Worm (Caenorhabditis elegans) whole organism, mixed stage, embryonic: ENCODE results near the gene R07B1.11.

Source experiments
- M03D4.4 ChIP-seq: sonication (generic microtip); optimal IDR thresholded peaks from 2 replicates; lab custom pipeline; 2017; ENCODE audit warnings: mild to moderate bottlenecking, missing genetic modification characterization, missing compliant biosample characterization
- bed-3 ChIP-seq: fragments of 200-800 bp; sonication (Bioruptor generic); optimal IDR thresholded peaks from 3 replicates; lab custom pipeline; 2018; ENCODE audit warnings: mild to moderate bottlenecking, missing genetic modification characterization, moderate library complexity, missing compliant biosample characterization
- ceh-43 ChIP-seq: fragments of 200-800 bp; sonication (Bioruptor generic); optimal IDR thresholded peaks from 2 replicates; lab custom pipeline; 2018; ENCODE audit warnings: mild to moderate bottlenecking, missing genetic modification characterization, moderate library complexity, missing compliant biosample characterization
- ceh-83 ChIP-seq: fragments of 200-800 bp; sonication (Bioruptor generic); optimal IDR thresholded peaks from 2 replicates; lab custom pipeline; 2018; ENCODE audit warnings: mild to moderate bottlenecking, missing genetic modification characterization, missing compliant biosample characterization
- ces-1 ChIP-seq: fragments of 150-350 bp; optimal IDR thresholded peaks from 2 replicates; lab custom pipeline; 2014; ENCODE audit warnings: missing biosample characterization, missing genetic modification reagents, missing genetic modification characterization
- cnd-1 ChIP-seq: fragments of 200-800 bp; sonication (Bioruptor generic); optimal IDR thresholded peaks from 2 replicates; lab custom pipeline; 2018; ENCODE audit warnings: mild to moderate bottlenecking, missing genetic modification characterization, missing compliant biosample characterization
- drap-1 ChIP-seq: fragments of 200-800 bp; sonication (Bioruptor generic); optimal IDR thresholded peaks from 3 replicates; lab custom pipeline; 2018; ENCODE audit warnings: mild to moderate bottlenecking, missing genetic modification characterization, missing compliant biosample characterization
- elt-1 ChIP-seq: sonication (generic microtip); optimal IDR thresholded peaks from 2 replicates; lab custom pipeline; 2017; ENCODE audit warnings: missing genetic modification characterization, mild to moderate bottlenecking, missing compliant biosample characterization, antibody characterized with exemption, moderate library complexity, borderline replicate concordance; ENCODE audit not compliant: insufficient read depth
- elt-3 ChIP-seq: fragments of 150-350 bp; optimal IDR thresholded peaks from 2 replicates; lab custom pipeline; 2014; ENCODE audit warnings: missing biosample characterization, missing genetic modification characterization
- flh-1 ChIP-seq: fragments of 200-800 bp; sonication (Bioruptor generic); optimal IDR thresholded peaks from 2 replicates; lab custom pipeline; 2018; ENCODE audit warnings: mild to moderate bottlenecking, missing genetic modification characterization, moderate library complexity, missing compliant biosample characterization
- ham-2 ChIP-seq: fragments of 200-800 bp; sonication (Bioruptor generic); optimal IDR thresholded peaks from 2 replicates; lab custom pipeline; 2018; ENCODE audit warnings: mild to moderate bottlenecking, missing genetic modification characterization, missing compliant biosample characterization
- hlh-1 ChIP-seq: fragments of 150-350 bp; optimal IDR thresholded peaks from 2 replicates; lab custom pipeline; 2014; ENCODE audit warnings: missing biosample characterization, missing genetic modification reagents, missing genetic modification characterization
- lin-13 ChIP-seq: fragments of 150-350 bp; optimal IDR thresholded peaks from 2 replicates; lab custom pipeline; 2014; ENCODE audit warnings: missing biosample characterization, missing genetic modification characterization
- lin-32 ChIP-seq: fragments of 200-800 bp; sonication (Bioruptor generic); optimal IDR thresholded peaks from 2 replicates; lab custom pipeline; 2018; ENCODE audit warnings: mild to moderate bottlenecking, missing genetic modification characterization, missing compliant biosample characterization
- lsy-2 ChIP-seq: fragments of 150-350 bp; optimal IDR thresholded peaks from 2 replicates; lab custom pipeline; 2014; ENCODE audit warnings: missing biosample characterization, missing genetic modification characterization
- mab-5 ChIP-seq: fragments of 150-350 bp; optimal IDR thresholded peaks from 2 replicates; lab custom pipeline; 2014; ENCODE audit warnings: missing biosample characterization, missing genetic modification characterization
- mep-1 ChIP-seq: fragments of 150-350 bp; optimal IDR thresholded peaks from 2 replicates; lab custom pipeline; 2017; ENCODE audit warnings: missing biosample characterization, missing genetic modification reagents, missing genetic modification characterization, inconsistent platforms
- mls-2 ChIP-seq: sonication (generic microtip); optimal IDR thresholded peaks from 2 replicates; lab custom pipeline; 2016; ENCODE audit warnings: mild to moderate bottlenecking, missing genetic modification characterization, moderate library complexity, missing compliant biosample characterization
- nhr-12 ChIP-seq: fragments of 150-350 bp; optimal IDR thresholded peaks from 2 replicates; lab custom pipeline; 2014; ENCODE audit warnings: missing biosample characterization, missing genetic modification characterization
- nhr-2 ChIP-seq: fragments of 150-350 bp; optimal IDR thresholded peaks from 2 replicates; lab custom pipeline; 2014; ENCODE audit warnings: missing biosample characterization, missing genetic modification characterization
- nhr-237 ChIP-seq: fragments of 150-350 bp; optimal IDR thresholded peaks from 2 replicates; lab custom pipeline; 2014; ENCODE audit warnings: missing biosample characterization, missing genetic modification characterization
- nhr-28 ChIP-seq: fragments of 150-350 bp; optimal IDR thresholded peaks from 2 replicates; lab custom pipeline; 2014; ENCODE audit warnings: missing biosample characterization, missing genetic modification characterization
- nhr-76 ChIP-seq: sonication (generic microtip); optimal IDR thresholded peaks from 2 replicates; lab custom pipeline; 2017; ENCODE audit warnings: missing biosample characterization, missing genetic modification characterization
- pha-4 ChIP-seq: fragments of 150-350 bp; optimal IDR thresholded peaks from 2 replicates; lab custom pipeline; 2018; ENCODE audit warnings: missing biosample characterization, missing genetic modification reagents, missing genetic modification characterization
- sem-2 ChIP-seq: fragments of 200-800 bp; sonication (Bioruptor generic); optimal IDR thresholded peaks from 2 replicates; lab custom pipeline; 2018; ENCODE audit warnings: mild to moderate bottlenecking, missing genetic modification characterization, missing compliant biosample characterization
- tbx-8 ChIP-seq: fragments of 200-800 bp; sonication (Bioruptor generic); optimal IDR thresholded peaks from 2 replicates; lab custom pipeline; 2018; ENCODE audit warnings: mild to moderate bottlenecking, missing genetic modification characterization, moderate library complexity, missing compliant biosample characterization
- unc-120 ChIP-seq: sonication (generic microtip); optimal IDR thresholded peaks from 2 replicates; lab custom pipeline; 2017; ENCODE audit warnings: missing genetic modification characterization, missing compliant biosample characterization; ENCODE audit not compliant: poor library complexity, severe bottlenecking
- unc-39 ChIP-seq: fragments of 150-350 bp; optimal IDR thresholded peaks from 2 replicates; lab custom pipeline; 2014; ENCODE audit warnings: missing biosample characterization, missing genetic modification characterization
- zip-8 ChIP-seq: fragments of 150-350 bp; optimal IDR thresholded peaks from 2 replicates; lab custom pipeline; 2014; ENCODE audit warnings: missing biosample characterization, missing genetic modification characterization

The R07B1.11 gene

ce11 chrX:9846975-9847374, 9.7 kb upstream of the R07B1.11 start, which contains the start of gene vab-15:
Gene vab-15, plus strand, starts transcription at chrX:9847275.
- TF ChIP-seq cnd-1 (tag; lab: Kevin White, UChicago) (no peak), elt-1 (no peak), sem-2 (GFP tag; lab: Kevin White, UChicago) (no peak), nhr-28 (tag; lab: Kevin White, UChicago) (no peak), zip-8 (tag; lab: Kevin White, UChicago) (no peak), nhr-237 (tag; lab: Kevin White, UChicago) (no peak), nhr-12 (tag; lab: Kevin White, UChicago) (no peak), unc-39 (tag; lab: Kevin White, UChicago) (no peak), M03D4.4 (tag; lab: Kevin White, UChicago) (no peak), unc-120 (no peak), pha-4 (tag; lab: Kevin White, UChicago) (no peak)

DNA sequence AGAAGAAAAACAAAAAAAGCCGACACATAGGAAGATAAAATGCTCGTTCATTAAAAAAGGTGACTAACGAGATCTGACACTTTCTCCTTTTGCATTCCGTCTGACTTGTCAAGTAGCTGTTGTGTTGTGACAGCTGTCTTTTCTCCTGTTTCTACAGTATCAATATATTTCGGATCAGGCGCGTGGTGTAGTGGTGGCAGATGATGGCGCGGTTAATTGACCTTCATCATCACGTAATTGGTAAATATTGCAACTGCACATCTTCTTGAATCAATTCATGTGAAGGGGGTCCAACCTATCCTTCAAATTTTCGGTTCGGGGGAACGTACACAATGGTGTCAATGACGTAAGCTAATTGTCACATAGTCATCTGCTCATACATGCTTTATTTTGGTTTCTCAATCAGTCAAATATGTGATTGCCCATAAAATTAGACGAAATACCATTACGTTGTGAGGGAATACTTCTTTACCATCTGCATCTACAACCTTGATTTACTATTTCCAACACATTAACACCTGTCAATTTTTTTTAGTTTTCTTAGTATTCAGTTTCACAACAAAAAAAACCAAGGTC, 8.4 kb upstream of the R07B1.11 start:
- TF ChIP-seq lsy-2 (tag; lab: Kevin White, UChicago) (no peak), nhr-2 (tag; lab: Kevin White, UChicago) (peak; percentile 57), ceh-83 (GFP tag; lab: Kevin White, UChicago) (no peak), nhr-12 (tag; lab: Kevin White, UChicago) (no peak)

DNA sequence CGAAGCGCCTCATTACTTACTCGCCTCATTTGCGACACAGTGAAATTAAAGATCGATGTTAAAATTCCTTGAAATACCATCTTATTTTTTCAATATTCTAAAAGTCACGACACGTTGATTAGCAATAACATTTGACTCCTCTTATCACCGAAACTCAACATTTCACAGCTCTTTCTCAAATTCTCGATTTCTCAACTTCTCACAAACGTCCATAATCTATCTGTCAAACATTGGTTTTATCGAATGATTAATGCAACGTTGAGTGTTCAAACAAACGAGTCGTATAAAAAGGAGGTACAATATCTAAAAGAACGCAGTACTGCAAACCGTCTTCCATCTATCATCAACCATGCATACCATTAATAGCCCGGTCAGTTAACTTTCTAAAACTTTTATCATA, 6.5 kb upstream of the R07B1.11 start, which contains the start of gene lec-8:
TSS of gene lec-8 (plus strand) at position 314 of the 400 bp plus-strand sequence.
- TF ChIP-seq flh-1 (GFP tag; lab: Kevin White, UChicago), result no peak
- no peak for TF ChIP-seq cnd-1 (tag; lab: Kevin White, UChicago)
- TF ChIP-seq nhr-237 (tag; lab: Kevin White, UChicago), result no peak
- TF ChIP-seq unc-120, result no peak
- TF ChIP-seq unc-39 (tag; lab: Kevin White, UChicago), result no peak
- no peak for TF ChIP-seq elt-3 (tag; lab: Kevin White, UChicago)
- TF ChIP-seq lin-32 (GFP tag; lab: Kevin White, UChicago), result no peak
- no peak for TF ChIP-seq ces-1 (GFP tag; lab: Kevin White, UChicago)
- TF ChIP-seq pha-4 (tag; lab: Kevin White, UChicago), result no peak
- TF ChIP-seq mls-2 (tag; lab: Kevin White, UChicago), result no peak
- TF ChIP-seq nhr-28 (tag; lab: Kevin White, UChicago), result no peak
- TF ChIP-seq mab-5 (tag; lab: Kevin White, UChicago), result no peak
- TF ChIP-seq bed-3 (GFP tag; lab: Kevin White, UChicago), result no peak
- TF ChIP-seq ham-2, result no peak
- TF ChIP-seq hlh-1 (tag; lab: Kevin White, UChicago), result no peak
- TF ChIP-seq nhr-76 (tag; lab: Kevin White, UChicago), result no peak

DNA sequence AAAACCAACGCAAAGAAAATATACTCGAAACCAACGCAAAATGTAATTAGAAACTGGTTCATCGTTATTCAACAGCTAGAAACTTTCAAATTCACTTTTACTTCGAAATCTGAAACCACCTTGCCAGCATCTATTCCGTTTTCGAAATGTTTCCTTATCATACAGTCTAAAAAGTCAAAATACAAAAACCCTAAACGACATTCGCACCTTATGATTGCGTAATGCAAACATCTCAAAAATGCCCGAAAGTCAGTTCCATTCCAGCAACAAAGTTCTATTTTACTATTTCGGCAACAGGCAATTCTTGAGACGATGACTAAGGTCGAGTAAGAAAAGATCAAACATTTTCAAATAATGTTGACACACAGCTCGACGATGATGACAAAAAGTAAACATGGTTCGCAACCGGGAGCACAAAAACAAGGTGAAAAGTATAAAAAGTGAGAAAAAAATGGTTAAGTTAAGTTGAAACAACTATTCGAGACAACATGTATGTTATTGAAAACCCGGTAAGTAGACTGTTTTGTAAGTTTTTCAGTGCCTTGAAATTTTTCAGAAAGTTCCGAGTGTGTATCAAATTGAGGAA, 4.9 kb upstream of the R07B1.11 start, which contains the start of gene lec-7:
TSS of gene lec-7 (plus strand) at position 297 of the 586 bp plus-strand sequence.
- no peak for TF ChIP-seq tbx-8
- TF ChIP-seq zip-8 (tag; lab: Kevin White, UChicago), result peak; percentile 57
- TF ChIP-seq nhr-237 (tag; lab: Kevin White, UChicago), result no peak
- TF ChIP-seq sem-2 (GFP tag; lab: Kevin White, UChicago), result no peak
- TF ChIP-seq, all 35 proteins: peak for 1

DNA sequence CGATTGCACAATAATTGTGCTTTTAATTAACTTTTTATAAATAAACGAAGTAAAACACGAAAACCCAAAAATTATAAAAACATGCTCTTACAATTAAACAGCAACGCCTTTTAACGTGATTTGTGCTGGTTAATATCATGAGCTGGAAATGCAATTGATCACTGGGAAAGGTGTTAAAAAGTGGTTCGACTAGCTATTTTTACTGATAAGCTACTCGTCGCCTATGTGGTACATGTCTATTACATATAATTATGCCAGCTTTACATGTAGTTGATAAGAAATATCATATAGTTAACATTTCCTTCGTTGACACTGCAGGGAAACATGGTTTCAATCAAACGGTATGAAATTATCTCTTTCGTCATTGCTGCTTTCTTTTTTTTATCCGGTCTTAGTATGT, 1.4 kb downstream of the R07B1.11 start, which contains the start of gene scav-5:
TSS of gene scav-5 (plus strand) at position 297 of the 400 bp plus-strand sequence.
- TF ChIP-seq M03D4.4 (tag; lab: Kevin White, UChicago) (no peak), nhr-237 (tag; lab: Kevin White, UChicago) (no peak), mls-2 (tag; lab: Kevin White, UChicago) (no peak), drap-1 (GFP tag; lab: Kevin White, UChicago) (no peak), tbx-8 (no peak), ceh-83 (GFP tag; lab: Kevin White, UChicago) (no peak), pha-4 (tag; lab: Kevin White, UChicago) (no peak), zip-8 (tag; lab: Kevin White, UChicago) (no peak), ces-1 (GFP tag; lab: Kevin White, UChicago) (no peak), ceh-43 (GFP tag; lab: Kevin White, UChicago) (no peak), mep-1 (no peak), flh-1 (GFP tag; lab: Kevin White, UChicago) (no peak), bed-3 (GFP tag; lab: Kevin White, UChicago) (no peak), lin-13 (no peak)
